Fruit fly (Drosophila melanogaster): ENCODE results near the gene Lip4.

DNA sequence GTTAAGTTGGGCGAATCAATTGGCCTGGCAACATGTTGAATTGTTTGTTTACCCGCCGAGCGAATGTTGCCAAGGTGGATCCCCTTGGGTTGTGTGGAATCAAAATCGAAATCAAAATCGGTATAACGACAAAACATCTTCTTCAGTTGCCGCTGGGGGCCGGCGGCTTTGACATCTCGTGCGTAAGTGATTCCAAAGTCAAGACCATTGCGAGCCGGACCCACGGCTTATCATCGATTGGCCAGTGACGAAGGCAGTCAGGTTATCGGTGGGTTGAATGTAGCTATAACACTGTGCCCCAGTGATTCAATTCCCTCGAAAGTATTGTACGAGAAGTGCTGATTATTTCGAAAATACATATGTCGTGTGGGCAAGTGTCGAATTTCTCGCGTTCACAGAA lies 1.6 kb downstream of the Lip4 start:
- TF ChIP-seq CG8159 (tag; optimal IDR thresholded peaks at IDR 0.05) (no peak), CG12605 (GFP tag; IDR thresholded peaks at IDR 0.05) (no peak), gl (tag; optimal IDR thresholded peaks at IDR 0.05) (no peak), CG17806 (tag; optimal IDR thresholded peaks at IDR 0.05) (no peak), CG14655 (GFP tag; optimal IDR thresholded peaks at IDR 0.05) (no peak), EcR (GFP tag; optimal IDR thresholded peaks at IDR 0.05) (no peak), Ets98B (GFP tag; IDR thresholded peaks at IDR 0.05) (no peak), Pif1B (GFP tag; optimal IDR thresholded peaks at IDR 0.05) (no peak), CG9948 (tag; optimal IDR thresholded peaks at IDR 0.05) (no peak), CG32121 (GFP tag; IDR thresholded peaks at IDR 0.05) (no peak), CG13204 (GFP tag; optimal IDR thresholded peaks at IDR 0.05) (no peak), Pif1A (GFP tag; optimal IDR thresholded peaks at IDR 0.05) (no peak), CG8301 (tag; optimal IDR thresholded peaks at IDR 0.05) (no peak), fd96Ca (GFP tag; IDR thresholded peaks at IDR 0.05) (no peak)
